Fruit fly (Drosophila melanogaster) whole organism, prepupa: Measurements from ENCODE around the gene Dscam3.

Experiments used
- Blimp-1 ChIP-seq: fragments of 200-800 bp; sonication (Bioruptor generic); optimal IDR thresholded peaks from 3 replicates; lab custom pipeline; 2017; ENCODE audit warnings: missing biosample characterization, missing genetic modification characterization, mild to moderate bottlenecking, moderate library complexity, missing genetic modification reagents
- CG10669 ChIP-seq: fragments of 200-800 bp; sonication (Bioruptor generic); optimal IDR thresholded peaks from 3 replicates; lab custom pipeline; 2018; ENCODE audit warnings: missing biosample characterization, mild to moderate bottlenecking, missing genetic modification characterization, moderate library complexity
- CG11294 ChIP-seq: fragments of 200-800 bp; sonication (Bioruptor generic); IDR thresholded peaks from 2 replicates; pipeline ENCODE4 v1.3.6; 2022; ENCODE audit warnings: missing biosample characterization, missing genetic modification characterization
- CG11762 ChIP-seq: fragments of 200-800 bp; sonication (Bioruptor generic); optimal IDR thresholded peaks from 3 replicates; lab custom pipeline; 2016; ENCODE audit warnings: missing biosample characterization, missing genetic modification characterization; ENCODE audit not compliant: insufficient read depth
- CG1621 ChIP-seq: fragments of 200-800 bp; sonication (Bioruptor generic); optimal IDR thresholded peaks from 3 replicates; lab custom pipeline; 2018; ENCODE audit warnings: missing biosample characterization, mild to moderate bottlenecking, missing genetic modification characterization
- CG16779 ChIP-seq: fragments of 200-800 bp; sonication (Bioruptor generic); optimal IDR thresholded peaks from 3 replicates; lab custom pipeline; 2017; ENCODE audit warnings: missing biosample characterization, mild to moderate bottlenecking, missing genetic modification characterization
- CG3032 ChIP-seq: fragments of 200-800 bp; optimal IDR thresholded peaks from 2 replicates; lab custom pipeline; 2019; ENCODE audit warnings: missing biosample characterization, mild to moderate bottlenecking, missing genetic modification characterization, moderate library complexity
- CG31627 ChIP-seq: fragments of 200-800 bp; sonication (Bioruptor generic); optimal IDR thresholded peaks from 3 replicates; lab custom pipeline; 2016; ENCODE audit warnings: missing biosample characterization, missing genetic modification characterization
- CG34406 ChIP-seq: fragments of 200-800 bp; sonication (Bioruptor generic); optimal IDR thresholded peaks from 3 replicates; lab custom pipeline; 2016; ENCODE audit warnings: missing biosample characterization, missing genetic modification characterization
- CG6163 ChIP-seq: fragments of 200-800 bp; sonication (Bioruptor generic); IDR thresholded peaks from 3 replicates; pipeline ENCODE4 v1.3.6; 2022; ENCODE audit warnings: missing biosample characterization, missing genetic modification characterization
- CG7368 ChIP-seq: fragments of 200-800 bp; sonication (Bioruptor generic); optimal IDR thresholded peaks from 3 replicates; lab custom pipeline; 2016; ENCODE audit warnings: missing biosample characterization, missing genetic modification characterization
- CG8119 ChIP-seq: fragments of 200-800 bp; sonication (Bioruptor generic); IDR thresholded peaks from 3 replicates; pipeline ENCODE4 v1.3.6; 2022; ENCODE audit warnings: missing biosample characterization, missing genetic modification characterization
- CG9139 ChIP-seq: fragments of 200-800 bp; sonication (Bioruptor generic); optimal IDR thresholded peaks from 3 replicates; lab custom pipeline; 2017; ENCODE audit warnings: missing biosample characterization, mild to moderate bottlenecking, missing genetic modification characterization
- Eip75B ChIP-seq: fragments of 200-800 bp; sonication (Bioruptor generic); optimal IDR thresholded peaks from 3 replicates; lab custom pipeline; 2016; ENCODE audit warnings: missing biosample characterization, missing genetic modification characterization
- Gug ChIP-seq: fragments of 200-800 bp; sonication (Bioruptor generic); IDR thresholded peaks from 2 replicates; pipeline ENCODE4 v1.3.6; 2022; ENCODE audit warnings: missing biosample characterization, missing genetic modification characterization
- Hr38 ChIP-seq: sonication (Bioruptor generic); optimal IDR thresholded peaks from 2 replicates; lab custom pipeline; 2016; ENCODE audit warnings: missing biosample characterization, missing genetic modification characterization
- Hr39 ChIP-seq: fragments of 200-800 bp; sonication (Bioruptor generic); optimal IDR thresholded peaks from 2 replicates; lab custom pipeline; 2016; ENCODE audit warnings: missing biosample characterization, missing genetic modification characterization
- Hr4 ChIP-seq: fragments of 200-800 bp; sonication (Bioruptor generic); optimal IDR thresholded peaks from 3 replicates; lab custom pipeline; 2016; ENCODE audit warnings: missing biosample characterization, missing genetic modification characterization
- Lpt ChIP-seq: fragments of 200-800 bp; sonication (Bioruptor generic); optimal IDR thresholded peaks from 3 replicates; lab custom pipeline; 2016; ENCODE audit warnings: missing biosample characterization, missing genetic modification characterization
- Sox102F ChIP-seq: fragments of 200-800 bp; sonication (Bioruptor generic); optimal IDR thresholded peaks from 2 replicates; lab custom pipeline; 2016; ENCODE audit warnings: missing biosample characterization, mild to moderate bottlenecking, missing genetic modification characterization
- Sox14 ChIP-seq: fragments of 200-800 bp; sonication (Bioruptor generic); optimal IDR thresholded peaks from 3 replicates; lab custom pipeline; 2016; ENCODE audit warnings: missing biosample characterization, missing genetic modification characterization
- achi ChIP-seq: fragments of 200-800 bp; sonication (Bioruptor generic); optimal IDR thresholded peaks from 3 replicates; lab custom pipeline; 2016; ENCODE audit warnings: missing biosample characterization, missing genetic modification characterization
- dac ChIP-seq: fragments of 200-800 bp; sonication (Bioruptor generic); optimal IDR thresholded peaks from 2 replicates; lab custom pipeline; 2017; ENCODE audit warnings: missing biosample characterization, mild to moderate bottlenecking, missing genetic modification characterization
- esn ChIP-seq: fragments of 200-800 bp; sonication (Bioruptor generic); optimal IDR thresholded peaks from 2 replicates; lab custom pipeline; 2016; ENCODE audit warnings: missing biosample characterization, mild to moderate bottlenecking, missing genetic modification characterization, moderate library complexity
- fd59A ChIP-seq: fragments of 200-800 bp; sonication (Bioruptor generic); optimal IDR thresholded peaks from 2 replicates; lab custom pipeline; 2017; ENCODE audit warnings: missing biosample characterization, mild to moderate bottlenecking, missing genetic modification characterization, missing genetic modification reagents
- fkh ChIP-seq: fragments of 200-800 bp; sonication (Bioruptor generic); optimal IDR thresholded peaks from 3 replicates; lab custom pipeline; 2017; ENCODE audit warnings: missing biosample characterization, mild to moderate bottlenecking, missing genetic modification characterization, moderate library complexity
- salr ChIP-seq, 2 experiments: fragments of 200-800 bp; sonication (Bioruptor generic); optimal IDR thresholded peaks; 3 replicates each; lab custom pipeline; 2016 to 2018; ENCODE audit warnings: missing biosample characterization in 2 of 2, missing genetic modification characterization in 2 of 2, mild to moderate bottlenecking in 1 of 2
- ss ChIP-seq, 2 experiments: fragments of 200-800 bp; sonication (Bioruptor generic); optimal IDR thresholded peaks; 2 replicates in 1 of 2; 3 replicates in 1 of 2; lab custom pipeline; 2017 to 2018; ENCODE audit warnings: mild to moderate bottlenecking in 2 of 2, missing biosample characterization in 2 of 2, missing genetic modification characterization in 2 of 2, moderate library complexity in 1 of 2
- topi ChIP-seq: fragments of 200-800 bp; sonication (Bioruptor generic); optimal IDR thresholded peaks from 3 replicates; lab custom pipeline; 2016; ENCODE audit warnings: missing biosample characterization, missing genetic modification characterization
- vri ChIP-seq: fragments of 200-800 bp; sonication (Bioruptor generic); optimal IDR thresholded peaks from 3 replicates; lab custom pipeline; 2016; ENCODE audit warnings: missing biosample characterization, mild to moderate bottlenecking, missing genetic modification characterization

Gene Dscam3

dm6 chr3R:17505599-17505998 is at the start of gene Dscam3:
TSS of gene Dscam3 (minus strand) at chr3R:17505667.
- TF ChIP-seq CG7368 (peak; percentile 51), CG10669 (GFP tag; lab: Kevin White, UChicago) (no peak), CG11294 (GFP tag; lab: Robert Waterston, UW) (no peak), fkh (no peak)

dm6 chr3R:17550827-17551468 is 45.5 kb upstream of the Dscam3 start:
- peak; percentile 0 for TF ChIP-seq CG31627 (GFP tag; lab: Kevin White, UChicago)
- peak; percentile 5 for TF ChIP-seq Sox102F (GFP tag; lab: Kevin White, UChicago)
- no peak for TF ChIP-seq CG3032 (tag; lab: Kevin White, UChicago)
- no peak for TF ChIP-seq Sox14 (GFP tag; lab: Kevin White, UChicago)
- no peak for TF ChIP-seq Hr38 (GFP tag; lab: Kevin White, UChicago)
- no peak for TF ChIP-seq CG16779 (tag; lab: Kevin White, UChicago)
- no peak for TF ChIP-seq CG11762
- TF ChIP-seq, all 60 proteins: peak for 2

dm6 chr3R:17549985-17550384 is 44.5 kb upstream of the Dscam3 start:
- TF ChIP-seq Hr38 (GFP tag; lab: Kevin White, UChicago) (no peak), Gug (GFP tag; lab: Robert Waterston, UW) (no peak), Lpt (GFP tag; lab: Kevin White, UChicago) (no peak), CG34406 (GFP tag; lab: Kevin White, UChicago) (no peak), CG8119 (GFP tag; lab: Robert Waterston, UW) (no peak), Hr4 (GFP tag; lab: Kevin White, UChicago) (no peak), ss (GFP tag; optimal IDR thresholded peaks at IDR 0.05; lab: Kevin White, UChicago) (no peak), Hr39 (GFP tag; lab: Kevin White, UChicago) (no peak)

- peak; percentile 62 for TF ChIP-seq achi
- TF ChIP-seq dac (GFP tag; lab: Kevin White, UChicago), result no peak
- TF ChIP-seq esn, result no peak
- peak; percentile 90 for TF ChIP-seq vri (GFP tag; lab: Kevin White, UChicago)
- peak; percentile 93 for TF ChIP-seq Blimp-1 (GFP tag; lab: Kevin White, UChicago)
These were observed 40.7 kb upstream of the Dscam3 start, which contains the start of gene Prx3 for dm6 chr3R:17546115-17546705. TSS of gene Prx3 (minus strand) at chr3R:17546531.

dm6 chr3R:17544594-17544993 is 39.1 kb upstream of the Dscam3 start:
- TF ChIP-seq salr (GFP tag; optimal IDR thresholded peaks at IDR 0.05; lab: Kevin White, UChicago) (no peak), Eip75B (no peak), CG9139 (GFP tag; lab: Kevin White, UChicago) (no peak), Gug (GFP tag; lab: Robert Waterston, UW) (no peak), CG34406 (GFP tag; lab: Kevin White, UChicago) (no peak), esn (no peak), fd59A (GFP tag; lab: Kevin White, UChicago) (no peak), topi (no peak), Hr39 (GFP tag; lab: Kevin White, UChicago) (no peak), CG6163 (GFP tag; lab: Robert Waterston, UW) (no peak), CG11762 (no peak), CG1621 (tag; lab: Kevin White, UChicago) (no peak), Sox102F (GFP tag; lab: Kevin White, UChicago) (no peak), CG11294 (GFP tag; lab: Robert Waterston, UW) (no peak)
